Fruit fly (Drosophila melanogaster) whole organism, embryonic: ENCODE measurements around the gene Mst57Db.
A peak's percentile ranks its signal among the peaks of the same experiment; 100 is the strongest.

Experiments used
- CG10565 ChIP-seq: fragments of 200-800 bp; sonication (Bioruptor generic); optimal IDR thresholded peaks from 3 replicates; lab custom pipeline; 2016; ENCODE audit warnings: missing biosample characterization, mild to moderate bottlenecking, missing genetic modification characterization
- CG11504 ChIP-seq: fragments of 200-800 bp; sonication (Bioruptor generic); optimal IDR thresholded peaks from 3 replicates; lab custom pipeline; 2019; ENCODE audit warnings: missing biosample characterization, mild to moderate bottlenecking, missing genetic modification characterization, moderate library complexity
- CG11695 ChIP-seq: fragments of 200-800 bp; sonication (Bioruptor generic); IDR thresholded peaks from 3 replicates; pipeline ENCODE4 v1.3.6; 2022; ENCODE audit warnings: missing biosample characterization, missing genetic modification characterization
- CG12659 ChIP-seq: fragments of 200-800 bp; sonication (Bioruptor generic); optimal IDR thresholded peaks from 3 replicates; lab custom pipeline; 2017; ENCODE audit warnings: mild to moderate bottlenecking, missing biosample characterization, missing genetic modification reagents, missing genetic modification characterization
- CG13123 ChIP-seq: fragments of 200-800 bp; sonication (Bioruptor generic); optimal IDR thresholded peaks from 2 replicates; lab custom pipeline; 2016; ENCODE audit warnings: missing biosample characterization, missing genetic modification characterization
- CG14965 ChIP-seq: fragments of 200-800 bp; sonication (Bioruptor generic); optimal IDR thresholded peaks from 2 replicates; lab custom pipeline; 2016; ENCODE audit warnings: missing biosample characterization, missing genetic modification characterization, borderline replicate concordance
- CG1603 ChIP-seq: fragments of 200-800 bp; sonication (Bioruptor generic); optimal IDR thresholded peaks from 2 replicates; lab custom pipeline; 2019; ENCODE audit warnings: missing biosample characterization, mild to moderate bottlenecking, missing genetic modification characterization, moderate library complexity
- CG2120 ChIP-seq: fragments of 200-800 bp; sonication (Bioruptor generic); optimal IDR thresholded peaks from 3 replicates; lab custom pipeline; 2016; ENCODE audit warnings: missing biosample characterization, missing genetic modification characterization
- CG2199 ChIP-seq: fragments of 200-800 bp; sonication (Bioruptor generic); IDR thresholded peaks from 3 replicates; pipeline ENCODE4 v1.3.6; 2022; ENCODE audit warnings: missing biosample characterization, missing genetic modification characterization
- CG2875 ChIP-seq: fragments of 200-800 bp; sonication (Bioruptor generic); optimal IDR thresholded peaks from 2 replicates; lab custom pipeline; 2017; ENCODE audit warnings: missing biosample characterization, mild to moderate bottlenecking, missing genetic modification characterization, missing genetic modification reagents
- CG30403 ChIP-seq: fragments of 200-800 bp; sonication (Bioruptor generic); optimal IDR thresholded peaks from 3 replicates; lab custom pipeline; 2016; ENCODE audit warnings: missing biosample characterization, missing genetic modification characterization
- CG32767 ChIP-seq: fragments of 200-800 bp; sonication (Bioruptor generic); IDR thresholded peaks from 2 replicates; pipeline ENCODE4 v1.3.6; 2022; ENCODE audit warnings: missing biosample characterization, missing genetic modification characterization
- CG4404 ChIP-seq: fragments of 200-800 bp; sonication (Bioruptor generic); IDR thresholded peaks from 2 replicates; pipeline ENCODE4 v1.3.6; 2022; ENCODE audit warnings: missing biosample characterization, missing genetic modification characterization
- CG4617 ChIP-seq: fragments of 200-800 bp; sonication (Bioruptor generic); optimal IDR thresholded peaks from 3 replicates; lab custom pipeline; 2016; ENCODE audit warnings: missing biosample characterization, missing genetic modification characterization, borderline replicate concordance
- CG8359 ChIP-seq: fragments of 200-800 bp; sonication (Bioruptor generic); optimal IDR thresholded peaks from 2 replicates; lab custom pipeline; 2017; ENCODE audit warnings: missing biosample characterization, mild to moderate bottlenecking, missing genetic modification characterization, borderline replicate concordance
- CG9215 ChIP-seq: fragments of 200-800 bp; sonication (Bioruptor generic); IDR thresholded peaks from 2 replicates; pipeline ENCODE4 v1.3.6; 2022; ENCODE audit warnings: missing biosample characterization, missing genetic modification characterization
- CTCF ChIP-seq: fragments of 200-800 bp; sonication (Bioruptor generic); optimal IDR thresholded peaks from 2 replicates; lab custom pipeline; 2017; ENCODE audit warnings: missing biosample characterization, mild to moderate bottlenecking, missing genetic modification characterization, moderate library complexity
- CkIIα-i1 ChIP-seq: fragments of 200-800 bp; sonication (Bioruptor generic); IDR thresholded peaks from 2 replicates; pipeline ENCODE4 v1.3.6; 2022; ENCODE audit warnings: missing biosample characterization, missing genetic modification characterization
- CoRest ChIP-seq: fragments of 200-800 bp; sonication (Bioruptor generic); optimal IDR thresholded peaks from 3 replicates; lab custom pipeline; 2018; ENCODE audit warnings: missing biosample characterization, mild to moderate bottlenecking, missing genetic modification characterization, moderate library complexity
- Dip3 ChIP-seq: fragments of 200-800 bp; sonication (Bioruptor generic); optimal IDR thresholded peaks from 3 replicates; lab custom pipeline; 2016; ENCODE audit warnings: missing biosample characterization, missing genetic modification characterization
- Dp ChIP-seq: fragments of 200-800 bp; sonication (Bioruptor generic); optimal IDR thresholded peaks from 2 replicates; lab custom pipeline; 2018; ENCODE audit warnings: missing biosample characterization, mild to moderate bottlenecking, missing genetic modification characterization, moderate library complexity
- Elba2 ChIP-seq: fragments of 200-800 bp; sonication (Bioruptor generic); optimal IDR thresholded peaks from 3 replicates; lab custom pipeline; 2016; ENCODE audit warnings: missing biosample characterization, missing genetic modification characterization
- Ets97D ChIP-seq: fragments of 200-800 bp; sonication (Bioruptor generic); optimal IDR thresholded peaks from 3 replicates; lab custom pipeline; 2016; ENCODE audit warnings: missing biosample characterization, missing genetic modification characterization
- HLH4C ChIP-seq: fragments of 200-800 bp; sonication (Bioruptor generic); IDR thresholded peaks from 3 replicates; pipeline ENCODE4 v1.3.6; 2022; ENCODE audit warnings: missing biosample characterization, missing genetic modification characterization; ENCODE audit not compliant: partially characterized antibody
- Hr39 ChIP-seq: fragments of >200 bp; optimal IDR thresholded peaks from 2 replicates; lab custom pipeline; 2017
- Mad ChIP-seq: fragments of 200-800 bp; sonication (Bioruptor generic); optimal IDR thresholded peaks from 2 replicates; lab custom pipeline; 2016; ENCODE audit warnings: missing biosample characterization, missing genetic modification characterization
- Optix ChIP-seq: fragments of 200-800 bp; sonication (Bioruptor generic); IDR thresholded peaks from 3 replicates; pipeline ENCODE4 v1.3.6; 2022; ENCODE audit warnings: missing biosample characterization, missing genetic modification characterization
- Poxn ChIP-seq: fragments of 200-800 bp; sonication (Bioruptor generic); IDR thresholded peaks from 2 replicates; pipeline ENCODE4 v1.3.6; 2022; ENCODE audit warnings: missing biosample characterization, missing genetic modification characterization
- Rfx ChIP-seq: fragments of 200-800 bp; sonication (Bioruptor generic); IDR thresholded peaks from 2 replicates; pipeline ENCODE4 v1.3.6; 2022; ENCODE audit warnings: missing biosample characterization, missing genetic modification characterization
- Scr ChIP-seq: fragments of 200-800 bp; sonication (Bioruptor generic); IDR thresholded peaks from 2 replicates; pipeline ENCODE4 v1.3.6; 2022; ENCODE audit warnings: missing biosample characterization, missing genetic modification characterization; ENCODE audit not compliant: partially characterized antibody
- Sin3A ChIP-seq: fragments of >200 bp; optimal IDR thresholded peaks from 2 replicates; lab custom pipeline; 2018
- Sry-δ ChIP-seq: fragments of 200-800 bp; sonication (Bioruptor generic); optimal IDR thresholded peaks from 2 replicates; lab custom pipeline; 2016; ENCODE audit warnings: missing biosample characterization, missing genetic modification characterization
- YL-1 ChIP-seq: fragments of 200-800 bp; sonication (Bioruptor generic); optimal IDR thresholded peaks from 3 replicates; lab custom pipeline; 2017; ENCODE audit warnings: missing biosample characterization, mild to moderate bottlenecking, missing genetic modification characterization
- amos ChIP-seq: fragments of 200-800 bp; sonication (Bioruptor generic); IDR thresholded peaks from 2 replicates; pipeline ENCODE4 v1.3.6; 2022; ENCODE audit warnings: missing biosample characterization, missing genetic modification characterization; ENCODE audit not compliant: partially characterized antibody
- ase ChIP-seq: fragments of 200-800 bp; sonication (Bioruptor generic); IDR thresholded peaks from 3 replicates; pipeline ENCODE4 v1.3.6; 2022; ENCODE audit warnings: missing biosample characterization, missing genetic modification characterization
- cas ChIP-seq: fragments of 200-800 bp; sonication (Bioruptor generic); IDR thresholded peaks from 2 replicates; pipeline ENCODE4 v1.3.6; 2022; ENCODE audit warnings: missing biosample characterization, missing genetic modification characterization
- ci ChIP-seq: fragments of 200-800 bp; sonication (Bioruptor generic); IDR thresholded peaks from 3 replicates; pipeline ENCODE4 v1.3.6; 2022; ENCODE audit warnings: missing biosample characterization, missing genetic modification characterization
- gem ChIP-seq: fragments of 200-800 bp; sonication (Bioruptor generic); optimal IDR thresholded peaks from 2 replicates; lab custom pipeline; 2019; ENCODE audit warnings: missing biosample characterization, mild to moderate bottlenecking, missing genetic modification characterization, moderate library complexity
- grau ChIP-seq: fragments of 200-800 bp; optimal IDR thresholded peaks from 3 replicates; lab custom pipeline; 2019; ENCODE audit warnings: missing biosample characterization, mild to moderate bottlenecking, missing genetic modification characterization, moderate library complexity
- gsb-n ChIP-seq: fragments of 200-800 bp; sonication (Bioruptor generic); optimal IDR thresholded peaks from 3 replicates; lab custom pipeline; 2018; ENCODE audit warnings: missing biosample characterization, mild to moderate bottlenecking, missing genetic modification characterization
- hkb ChIP-seq, 2 experiments: fragments of 200-800 bp in 1 of 2; fragments of >200 bp in 1 of 2; sonication (Bioruptor generic) in 1 of 2; IDR thresholded peaks in 1 of 2; optimal IDR thresholded peaks in 1 of 2; 2 replicates each; pipeline versions ENCODE4 v1.3.6 to Lab custom; 2017 to 2022; ENCODE audit warnings: missing biosample characterization in 1 of 2, missing genetic modification characterization in 1 of 2
- inv ChIP-seq: fragments of 200-800 bp; sonication (Bioruptor generic); IDR thresholded peaks from 2 replicates; pipeline ENCODE4 v1.3.6; 2022; ENCODE audit warnings: missing biosample characterization, missing genetic modification characterization; ENCODE audit not compliant: partially characterized antibody
- knrl ChIP-seq: fragments of 200-800 bp; sonication (Bioruptor generic); IDR thresholded peaks from 3 replicates; pipeline ENCODE4 v1.3.6; 2022; ENCODE audit warnings: missing biosample characterization, missing genetic modification characterization; ENCODE audit not compliant: partially characterized antibody
- lmd ChIP-seq: fragments of 200-800 bp; sonication (Bioruptor generic); IDR thresholded peaks from 2 replicates; pipeline ENCODE4 v1.3.6; 2022; ENCODE audit warnings: missing biosample characterization, missing genetic modification characterization
- pb ChIP-seq: fragments of 200-800 bp; sonication (Bioruptor generic); optimal IDR thresholded peaks from 3 replicates; lab custom pipeline; 2016; ENCODE audit warnings: missing biosample characterization, missing genetic modification characterization
- pho ChIP-seq: fragments of 200-800 bp; sonication (Bioruptor generic); optimal IDR thresholded peaks from 2 replicates; lab custom pipeline; 2016; ENCODE audit warnings: missing biosample characterization, missing genetic modification characterization
- row ChIP-seq: fragments of 200-800 bp; sonication (Bioruptor generic); IDR thresholded peaks from 3 replicates; pipeline ENCODE4 v1.3.6; 2022; ENCODE audit warnings: missing biosample characterization, missing genetic modification characterization
- tio ChIP-seq: fragments of 200-800 bp; sonication (Bioruptor generic); optimal IDR thresholded peaks from 2 replicates; lab custom pipeline; 2017; ENCODE audit warnings: missing biosample characterization, missing genetic modification characterization, inconsistent platforms
- trem ChIP-seq: fragments of 200-800 bp; optimal IDR thresholded peaks from 3 replicates; lab custom pipeline; 2019; ENCODE audit warnings: missing biosample characterization, mild to moderate bottlenecking, missing genetic modification characterization, moderate library complexity
- zen2 ChIP-seq: fragments of 200-800 bp; sonication (Bioruptor generic); IDR thresholded peaks from 3 replicates; pipeline ENCODE4 v1.3.6; 2022; ENCODE audit warnings: missing biosample characterization, missing genetic modification characterization; ENCODE audit not compliant: partially characterized antibody
- zfh2 ChIP-seq: fragments of 200-800 bp; sonication (Bioruptor generic); optimal IDR thresholded peaks from 2 replicates; lab custom pipeline; 2016; ENCODE audit warnings: missing biosample characterization, missing genetic modification characterization

Gene Mst57Db

dm6 chr3R:25854825-25855224, 24.1 kb upstream of the Mst57Db start (continued):
- TF ChIP-seq grau (peak; percentile 32), row (GFP tag; lab: Robert Waterston, UW) (peak; percentile 35; the same call in 1 of the 3 replicates), CG4404 (GFP tag; lab: Robert Waterston, UW) (no peak), pho (GFP tag; lab: Kevin White, UChicago) (no peak), cas (GFP tag; lab: Robert Waterston, UW) (no peak), CG13123 (GFP tag; lab: Kevin White, UChicago) (no peak), CG8359 (no peak), CG32767 (no peak), Hr39 (no peak), Scr (GFP tag; lab: Robert Waterston, UW) (no peak), CG2199 (no peak), zen2 (GFP tag; lab: Robert Waterston, UW) (no peak), inv (GFP tag; lab: Robert Waterston, UW) (no peak), HLH4C (GFP tag; lab: Robert Waterston, UW) (no peak), gsb-n (tag; lab: Kevin White, UChicago) (no peak), CG2875 (GFP tag; lab: Kevin White, UChicago) (no peak), gem (tag; lab: Kevin White, UChicago) (peak; percentile 46), Poxn (GFP tag; lab: Robert Waterston, UW) (no peak), CG11695 (GFP tag; lab: Robert Waterston, UW) (0 out of 3 replicates have a peak, but pooled peaks have one; percentile 45), Optix (GFP tag; lab: Robert Waterston, UW) (no peak), lmd (GFP tag; lab: Robert Waterston, UW) (0 out of 2 replicates have a peak, but pooled peaks have one; percentile 31), CG9215 (0 out of 2 replicates have a peak, but pooled peaks have one; percentile 12), CG10565 (GFP tag; lab: Kevin White, UChicago) (no peak), Dip3 (GFP tag; lab: Kevin White, UChicago) (no peak), Sry-δ (no peak), amos (no peak), Ets97D (GFP tag; lab: Kevin White, UChicago) (no peak), ase (GFP tag; lab: Robert Waterston, UW) (no peak)

- TF ChIP-seq CG11504 (tag; lab: Kevin White, UChicago), result peak; percentile 10
- peak; percentile 40 for TF ChIP-seq CG1603 (tag; lab: Kevin White, UChicago)
- peak; percentile 82 for TF ChIP-seq trem (tag; lab: Kevin White, UChicago)
- peak; percentile 23 for TF ChIP-seq CoRest (tag; lab: Kevin White, UChicago)
- TF ChIP-seq CG2120 (GFP tag; lab: Kevin White, UChicago), result peak; percentile 37
- no peak for TF ChIP-seq tio (GFP tag; lab: Kevin White, UChicago)
- peak; percentile 34; the same call in 1 of the 3 replicates for TF ChIP-seq knrl
- 0 out of 3 replicates have a peak, but pooled peaks have one; percentile 45 for TF ChIP-seq ci (GFP tag; lab: Robert Waterston, UW)
- peak; percentile 5 for TF ChIP-seq gem (tag; lab: Kevin White, UChicago)
- peak; percentile 19 for TF ChIP-seq YL-1 (GFP tag; lab: Kevin White, UChicago)
- peak; percentile 59 for TF ChIP-seq Ets97D (GFP tag; lab: Kevin White, UChicago)
- TF ChIP-seq CG30403 (GFP tag; lab: Kevin White, UChicago), result peak; percentile 23
- peak; percentile 39 for TF ChIP-seq CG12659
- TF ChIP-seq hkb (optimal IDR thresholded peaks at IDR 0.05; lab: Kevin White, UChicago), result peak; percentile 93
- no peak for TF ChIP-seq hkb (GFP tag; IDR thresholded peaks at IDR 0.05; lab: Robert Waterston, UW)
- peak; percentile 18; the same call in 1 of the 2 replicates for TF ChIP-seq Rfx
- TF ChIP-seq CTCF (GFP tag; lab: Kevin White, UChicago), result peak; percentile 93
- TF ChIP-seq CG14965 (GFP tag; lab: Kevin White, UChicago), result peak; percentile 36
- peak; percentile 94 for TF ChIP-seq Elba2
- peak; percentile 29 for TF ChIP-seq CG4617 (GFP tag; lab: Kevin White, UChicago)
- TF ChIP-seq Sin3A, result peak; percentile 94
- no peak for TF ChIP-seq CkIIα-i1
- TF ChIP-seq Dp (GFP tag; lab: Kevin White, UChicago), result peak; percentile 80
- TF ChIP-seq Sry-δ, result peak; percentile 37
- no peak for TF ChIP-seq Mad (GFP tag; lab: Kevin White, UChicago)
- TF ChIP-seq pb (GFP tag; lab: Kevin White, UChicago), result no peak
- no peak for TF ChIP-seq zfh2 (GFP tag; lab: Kevin White, UChicago)
Observed at dm6 chr3R:25851224-25851682, 20.5 kb upstream of the Mst57Db start, which contains the start of the genes CG14545 and CG5886. TSS of gene CG14545 (minus strand) at chr3R:25851291. TSS of gene CG5886 (plus strand) at chr3R:25851632.
